Worm (Caenorhabditis elegans): Measurements from ENCODE around the gene T25D3.4.

Gene T25D3.4

DNA sequence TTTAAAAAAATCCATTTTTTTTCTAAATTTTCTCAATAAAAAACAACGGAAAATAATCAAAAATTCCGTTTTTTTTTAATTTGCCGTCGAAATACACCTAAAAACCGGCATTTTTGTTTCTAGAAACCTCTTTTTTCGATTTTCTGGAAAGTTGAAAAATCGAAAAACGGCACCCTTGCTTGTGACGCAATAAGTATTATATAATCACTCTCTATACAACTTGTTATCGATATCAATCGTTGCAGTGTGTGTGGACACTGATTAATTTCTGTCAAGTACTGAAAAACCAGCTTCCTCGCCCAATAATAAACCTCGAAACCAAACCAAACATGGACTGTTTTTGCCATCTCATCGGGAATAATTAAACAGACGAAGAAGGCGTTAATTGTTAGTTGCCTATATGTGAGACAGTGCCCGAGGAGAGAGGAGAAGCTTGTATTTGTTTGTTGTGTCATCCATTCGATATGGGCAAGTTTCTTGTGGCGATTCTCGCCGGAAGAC is 10.0 kb downstream of the T25D3.4 start:
- TF ChIP-seq scrt-1 (GFP tag; IDR thresholded peaks at IDR 0.05) (no peak), ama-1 (optimal IDR thresholded peaks at IDR 0.05) (no peak), flt-1 (GFP tag; IDR thresholded peaks at IDR 0.05) (no peak), tbx-37 (GFP tag; conservative IDR thresholded peaks at IDR 0.05) (no peak), ceh-13 (GFP tag; optimal IDR thresholded peaks at IDR 0.05) (no peak), hmbx-1 (tag; optimal IDR thresholded peaks at IDR 0.05) (no peak), hnd-1 (tag; optimal IDR thresholded peaks at IDR 0.05) (no peak)

DNA sequence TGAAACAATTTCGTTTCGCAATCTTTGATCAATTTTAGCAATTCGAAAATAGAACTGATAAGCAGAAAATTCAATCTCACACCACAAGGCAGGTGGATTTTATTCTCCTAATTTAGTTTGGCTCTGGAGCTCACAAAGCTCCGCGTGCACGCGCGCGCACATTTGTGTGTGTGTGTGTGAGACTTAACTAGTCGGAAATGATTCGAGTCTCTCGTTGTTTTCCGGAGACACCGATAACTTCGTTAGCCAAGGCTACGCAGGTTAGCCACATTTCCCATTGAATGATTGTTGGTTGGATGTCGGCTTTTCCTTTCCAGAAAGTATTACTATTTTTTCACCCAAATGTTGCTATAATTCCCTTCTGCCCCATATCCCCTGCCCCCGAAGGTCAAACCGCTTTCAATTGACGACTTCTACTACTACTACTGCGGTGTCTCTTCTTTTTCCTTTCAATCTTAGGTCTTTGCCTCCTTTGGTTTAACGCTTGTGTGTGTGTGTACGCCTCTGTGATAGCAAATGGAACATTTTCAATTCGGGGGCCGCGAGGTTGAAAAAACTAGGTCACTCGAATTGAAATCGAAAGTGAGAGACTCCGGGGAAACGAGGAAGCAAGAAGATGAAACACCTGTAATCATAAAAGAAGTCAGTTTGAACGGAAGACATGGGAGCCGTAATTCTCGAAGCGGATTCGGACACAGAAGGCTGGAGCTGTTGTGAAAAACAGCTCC is 11.1 kb downstream of the T25D3.4 start:
- no peak for TF ChIP-seq ceh-13 (GFP tag; optimal IDR thresholded peaks at IDR 0.05)
- TF ChIP-seq ets-7 (tag; optimal IDR thresholded peaks at IDR 0.05): no peak
- no peak for TF ChIP-seq ceh-36 (tag; optimal IDR thresholded peaks at IDR 0.05)

DNA sequence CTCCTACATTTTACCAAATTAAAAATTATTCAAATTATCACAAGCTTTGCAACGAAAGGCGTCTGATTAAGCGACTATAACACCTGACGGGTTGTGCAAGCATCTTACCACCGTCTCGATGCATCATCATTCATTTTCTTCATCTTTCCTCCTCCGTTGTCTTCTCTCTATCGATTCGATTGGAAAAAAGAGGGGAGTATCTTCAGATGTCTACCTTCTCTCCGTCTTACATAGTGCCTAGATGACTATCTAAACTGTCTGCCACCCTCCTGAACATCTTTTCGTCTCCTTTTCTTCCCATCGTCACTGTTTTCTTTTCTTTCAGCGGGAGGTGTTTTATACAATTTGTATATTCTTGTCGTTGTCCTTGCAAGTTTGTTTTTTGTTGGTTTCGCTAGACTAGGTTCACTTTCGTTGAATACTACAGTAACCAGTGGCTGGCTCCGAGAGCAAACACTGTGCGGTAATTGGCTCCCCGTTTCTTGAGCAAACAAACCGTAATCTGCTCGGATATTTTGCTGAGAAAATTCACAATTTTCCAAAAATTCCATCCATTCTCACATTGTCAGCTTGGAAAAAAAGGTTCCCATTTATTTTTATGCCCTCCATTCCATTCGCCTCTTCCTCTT is 12.4 kb downstream of the T25D3.4 start:
- no peak for TF ChIP-seq hmg-4 (GFP tag; optimal IDR thresholded peaks at IDR 0.05)
- TF ChIP-seq ceh-13 (GFP tag; optimal IDR thresholded peaks at IDR 0.05): no peak
- no peak for TF ChIP-seq scrt-1 (GFP tag; IDR thresholded peaks at IDR 0.05)
- no peak for TF ChIP-seq pes-1 (GFP tag; IDR thresholded peaks at IDR 0.05)
- TF ChIP-seq ama-1 (optimal IDR thresholded peaks at IDR 0.05): no peak
- TF ChIP-seq aly-1 (tag; optimal IDR thresholded peaks at IDR 0.05): no peak
- TF ChIP-seq ets-7 (tag; optimal IDR thresholded peaks at IDR 0.05): no peak
- no peak for TF ChIP-seq tbx-11 (GFP tag; IDR thresholded peaks at IDR 0.05)
- TF ChIP-seq ceh-36 (tag; optimal IDR thresholded peaks at IDR 0.05): no peak
- no peak for TF ChIP-seq sea-1 (GFP tag; conservative IDR thresholded peaks at IDR 0.05)
- TF ChIP-seq hnd-1 (tag; optimal IDR thresholded peaks at IDR 0.05): no peak
- TF ChIP-seq B0310.2 (tag; optimal IDR thresholded peaks at IDR 0.05): no peak
- TF ChIP-seq tra-4 (tag; optimal IDR thresholded peaks at IDR 0.05): no peak
- TF ChIP-seq tbx-37 (GFP tag; conservative IDR thresholded peaks at IDR 0.05): no peak
- no peak for TF ChIP-seq hmbx-1 (tag; optimal IDR thresholded peaks at IDR 0.05)
- no peak for TF ChIP-seq flt-1 (GFP tag; IDR thresholded peaks at IDR 0.05)
- TF ChIP-seq F13C5.2 (tag; optimal IDR thresholded peaks at IDR 0.05): no peak

ce11 chrII:160561-161123 is 13.6 kb downstream of the T25D3.4 start:
- no peak for TF ChIP-seq aly-1 (tag; optimal IDR thresholded peaks at IDR 0.05)
- TF ChIP-seq tra-4 (tag; optimal IDR thresholded peaks at IDR 0.05): no peak
- TF ChIP-seq tbx-11 (GFP tag; IDR thresholded peaks at IDR 0.05): no peak
- TF ChIP-seq ceh-36 (tag; optimal IDR thresholded peaks at IDR 0.05): no peak
- no peak for TF ChIP-seq ceh-13 (GFP tag; optimal IDR thresholded peaks at IDR 0.05)
- TF ChIP-seq tbx-37 (GFP tag; conservative IDR thresholded peaks at IDR 0.05): no peak
- TF ChIP-seq pes-1 (GFP tag; IDR thresholded peaks at IDR 0.05): no peak
- no peak for TF ChIP-seq hmbx-1 (tag; optimal IDR thresholded peaks at IDR 0.05)
- no peak for TF ChIP-seq hmg-4 (GFP tag; optimal IDR thresholded peaks at IDR 0.05)
- TF ChIP-seq hnd-1 (tag; optimal IDR thresholded peaks at IDR 0.05): no peak
- TF ChIP-seq sea-1 (GFP tag; conservative IDR thresholded peaks at IDR 0.05): no peak
- TF ChIP-seq ama-1 (optimal IDR thresholded peaks at IDR 0.05): no peak
- no peak for TF ChIP-seq scrt-1 (GFP tag; IDR thresholded peaks at IDR 0.05)
- no peak for TF ChIP-seq ets-7 (tag; optimal IDR thresholded peaks at IDR 0.05)

- TF ChIP-seq hnd-1 (tag; optimal IDR thresholded peaks at IDR 0.05) (no peak), B0310.2 (tag; optimal IDR thresholded peaks at IDR 0.05) (no peak), F13C5.2 (tag; optimal IDR thresholded peaks at IDR 0.05) (no peak), hmg-4 (GFP tag; optimal IDR thresholded peaks at IDR 0.05) (no peak), scrt-1 (GFP tag; IDR thresholded peaks at IDR 0.05) (no peak), pes-1 (GFP tag; IDR thresholded peaks at IDR 0.05) (no peak), tbx-37 (GFP tag; conservative IDR thresholded peaks at IDR 0.05) (no peak), tra-4 (tag; optimal IDR thresholded peaks at IDR 0.05) (no peak), tbx-11 (GFP tag; IDR thresholded peaks at IDR 0.05) (no peak), flt-1 (GFP tag; IDR thresholded peaks at IDR 0.05) (no peak), ets-7 (tag; optimal IDR thresholded peaks at IDR 0.05) (no peak), sea-1 (GFP tag; conservative IDR thresholded peaks at IDR 0.05) (no peak), hmbx-1 (tag; optimal IDR thresholded peaks at IDR 0.05) (no peak), ceh-13 (GFP tag; optimal IDR thresholded peaks at IDR 0.05) (no peak), aly-1 (tag; optimal IDR thresholded peaks at IDR 0.05) (no peak), ama-1 (optimal IDR thresholded peaks at IDR 0.05) (no peak), ceh-36 (tag; optimal IDR thresholded peaks at IDR 0.05) (no peak)
These were observed 14.2 kb downstream of the T25D3.4 start for ce11 chrII:161275-161674.

- TF ChIP-seq pes-1 (GFP tag; IDR thresholded peaks at IDR 0.05): no peak
- no peak for TF ChIP-seq ets-7 (tag; optimal IDR thresholded peaks at IDR 0.05)
- no peak for TF ChIP-seq aly-1 (tag; optimal IDR thresholded peaks at IDR 0.05)
- no peak for TF ChIP-seq F13C5.2 (tag; optimal IDR thresholded peaks at IDR 0.05)
- TF ChIP-seq hmg-4 (GFP tag; optimal IDR thresholded peaks at IDR 0.05): no peak
- no peak for TF ChIP-seq ama-1 (optimal IDR thresholded peaks at IDR 0.05)
- TF ChIP-seq hmbx-1 (tag; optimal IDR thresholded peaks at IDR 0.05): no peak
- no peak for TF ChIP-seq B0310.2 (tag; optimal IDR thresholded peaks at IDR 0.05)
- TF ChIP-seq scrt-1 (GFP tag; IDR thresholded peaks at IDR 0.05): no peak
- TF ChIP-seq hnd-1 (tag; optimal IDR thresholded peaks at IDR 0.05): no peak
- TF ChIP-seq tra-4 (tag; optimal IDR thresholded peaks at IDR 0.05): no peak
These were observed 15.1 kb downstream of the T25D3.4 start, which contains the start of gene etr-1 for ce11 chrII:162182-162581. etr-1 (plus strand) TSS chrII:162374.

DNA sequence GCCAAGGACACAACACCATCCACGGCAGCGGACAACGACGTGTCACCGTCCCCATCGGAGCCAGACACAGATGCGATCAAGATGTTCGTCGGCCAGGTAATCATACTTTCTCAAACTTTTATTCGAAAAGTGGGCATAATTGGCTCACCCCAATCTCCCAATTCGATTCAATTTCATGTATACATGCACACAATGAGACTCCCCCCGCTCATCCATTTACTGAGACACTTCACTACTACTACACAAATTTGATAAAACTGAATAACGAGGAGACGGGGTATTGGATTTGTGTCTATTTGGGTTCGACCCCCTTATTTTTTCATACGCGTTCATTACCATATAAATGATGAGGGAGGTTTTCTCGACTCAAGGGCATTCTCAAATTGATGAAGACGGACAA is 16.2 kb downstream of the T25D3.4 start:
- TF ChIP-seq sea-1 (GFP tag; conservative IDR thresholded peaks at IDR 0.05): no peak
- TF ChIP-seq F13C5.2 (tag; optimal IDR thresholded peaks at IDR 0.05): no peak
- no peak for TF ChIP-seq pes-1 (GFP tag; IDR thresholded peaks at IDR 0.05)

All from whole organism, early embryonic.